Fruit fly (Drosophila melanogaster): ENCODE results near the gene aly.

aly gene

dm6 chr3L:3035769-3036583 lies 9.7 kb upstream of the aly start (continued):
- TF ChIP-seq Side (GFP tag; optimal IDR thresholded peaks at IDR 0.05) (peak; percentile 86), esg (GFP tag; conservative IDR thresholded peaks at IDR 0.05) (peak; percentile 71), sr (GFP tag; IDR thresholded peaks at IDR 0.05) (no peak), CG10366 (GFP tag; IDR thresholded peaks at IDR 0.05) (peak; percentile 75), Meics (GFP tag; optimal IDR thresholded peaks at IDR 0.05) (peak; percentile 92), ro (GFP tag; IDR thresholded peaks at IDR 0.05) (0 out of 2 replicates have a peak, but pooled peaks have one; percentile 8), salm (tag; optimal IDR thresholded peaks at IDR 0.05) (peak; percentile 55), Atf3 (GFP tag; optimal IDR thresholded peaks at IDR 0.05) (peak; percentile 42), Hr51 (GFP tag; optimal IDR thresholded peaks at IDR 0.05) (peak; percentile 71 to 89), Trl (optimal IDR thresholded peaks at IDR 0.05) (peak in 1 of 2 experiments; percentile 41), Trl (GFP tag; optimal IDR thresholded peaks at IDR 0.05) (peak; percentile 68), gfzf (GFP tag; optimal IDR thresholded peaks at IDR 0.05) (no peak), phol (tag; optimal IDR thresholded peaks at IDR 0.05) (peak; percentile 88), Bteb2 (GFP tag; optimal IDR thresholded peaks at IDR 0.05) (peak; percentile 78), nom (GFP tag; optimal IDR thresholded peaks at IDR 0.05) (peak; percentile 26), sens (GFP tag) (peak; percentile 97), Ravus (GFP tag; IDR thresholded peaks at IDR 0.05) (no peak), dm (GFP tag; optimal IDR thresholded peaks at IDR 0.05) (peak; percentile 60), cg (GFP tag; optimal IDR thresholded peaks at IDR 0.05) (peak; percentile 21), CG9215 (GFP tag; IDR thresholded peaks at IDR 0.05) (peak; percentile 43; the same call in 1 of the 2 replicates), CG12071 (GFP tag; optimal IDR thresholded peaks at IDR 0.05) (peak; percentile 67), pfk (GFP tag; optimal IDR thresholded peaks at IDR 0.05) (peak; percentile 9), grau (tag; optimal IDR thresholded peaks at IDR 0.05) (peak; percentile 90), eve (GFP tag; optimal IDR thresholded peaks at IDR 0.05) (peak in 1 of 2 experiments; percentile 9), CG12155 (GFP tag; optimal IDR thresholded peaks at IDR 0.05) (peak; percentile 72), CG13296 (GFP tag; optimal IDR thresholded peaks at IDR 0.05) (peak; percentile 94), Nf-YB (GFP tag; optimal IDR thresholded peaks at IDR 0.05) (peak; percentile 82), Pdp1 (GFP tag; optimal IDR thresholded peaks at IDR 0.05) (peak; percentile 73 to 98), D19B (GFP tag; optimal IDR thresholded peaks at IDR 0.05) (peak; percentile 73), cas (GFP tag; IDR thresholded peaks at IDR 0.05) (no peak), CG33557 (GFP tag; optimal IDR thresholded peaks at IDR 0.05) (peak; percentile 77), CG14710 (tag; optimal IDR thresholded peaks at IDR 0.05) (peak; percentile 91), CG10979 (tag; optimal IDR thresholded peaks at IDR 0.05) (peak; percentile 93), CG8944 (GFP tag; optimal IDR thresholded peaks at IDR 0.05) (peak; percentile 33), CG18764 (GFP tag; optimal IDR thresholded peaks at IDR 0.05) (peak; percentile 63), CG17385 (GFP tag; optimal IDR thresholded peaks at IDR 0.05) (peak; percentile 85), CG14860 (GFP tag; IDR thresholded peaks at IDR 0.05; ENCODE audit: partially characterized antibody) (no peak), CG43689 (GFP tag; IDR thresholded peaks at IDR 0.05) (peak; percentile 37; the same call in 1 of the 2 replicates), zen (tag; optimal IDR thresholded peaks at IDR 0.05) (peak; percentile 83), sna (GFP tag; IDR thresholded peaks at IDR 0.05; ENCODE audit: partially characterized antibody) (no peak), CG9797 (GFP tag; optimal IDR thresholded peaks at IDR 0.05) (no peak), bigmax (GFP tag; optimal IDR thresholded peaks at IDR 0.05) (no peak), CG1602 (GFP tag; optimal IDR thresholded peaks at IDR 0.05) (peak; percentile 55), CG12236 (GFP tag; optimal IDR thresholded peaks at IDR 0.05) (peak; percentile 48), Hsf (GFP tag; optimal IDR thresholded peaks at IDR 0.05) (peak; percentile 79), CG3838 (GFP tag; optimal IDR thresholded peaks at IDR 0.05) (peak; percentile 40), kni (GFP tag; optimal IDR thresholded peaks at IDR 0.05) (peak; percentile 78), CG15696 (tag; optimal IDR thresholded peaks at IDR 0.05) (peak; percentile 88)

All from whole organism, embryonic.